Worm (Caenorhabditis elegans): ENCODE results near the gene ubc-22.

The ubc-22 gene

DNA sequence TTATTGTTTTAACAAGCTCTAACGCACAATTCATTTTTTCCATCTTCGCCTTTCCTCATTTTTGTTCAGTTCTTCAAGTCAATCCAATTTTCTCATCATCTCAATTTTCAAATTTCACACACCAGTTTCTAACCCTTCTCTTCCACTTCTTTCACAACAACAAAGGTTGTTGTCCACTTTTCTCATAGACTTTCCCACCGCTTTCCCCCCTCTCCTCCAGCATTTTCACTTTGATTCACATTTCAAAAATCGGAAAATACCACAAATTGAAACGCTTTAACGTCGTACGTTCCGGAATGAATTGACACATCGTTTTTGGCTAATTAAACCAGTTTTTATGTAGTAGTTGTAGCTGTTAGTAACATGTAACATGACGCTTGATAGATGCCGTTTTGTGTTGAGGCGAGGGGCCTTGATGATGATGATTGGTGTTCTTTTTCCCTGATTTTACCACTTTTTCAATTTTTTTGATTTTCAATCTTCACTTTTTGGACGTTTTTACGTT lies 21.3 kb upstream of the ubc-22 start:
- TF ChIP-seq dmd-9 (GFP tag; IDR thresholded peaks at IDR 0.05) (no peak), hmg-1.1 (GFP tag; IDR thresholded peaks at IDR 0.05) (no peak), lin-13 (GFP tag; optimal IDR thresholded peaks at IDR 0.05) (no peak), nhr-28 (tag; optimal IDR thresholded peaks at IDR 0.05) (peak; percentile 56), mdl-1 (tag; optimal IDR thresholded peaks at IDR 0.05) (no peak), skn-1 (tag; optimal IDR thresholded peaks at IDR 0.05) (no peak), ceh-44 (GFP tag; IDR thresholded peaks at IDR 0.05) (no peak), lin-15B (tag; optimal IDR thresholded peaks at IDR 0.05) (no peak), spr-3 (GFP tag; optimal IDR thresholded peaks at IDR 0.05) (no peak), ceh-28 (tag; optimal IDR thresholded peaks at IDR 0.05) (no peak), unc-62 (GFP tag; optimal IDR thresholded peaks at IDR 0.05 in 1 of 2) (peak in 1 of 2 experiments; percentile 64), unc-62 (tag; optimal IDR thresholded peaks at IDR 0.05) (no peak), daf-8 (GFP tag; IDR thresholded peaks at IDR 0.05) (no peak), attf-4 (tag; optimal IDR thresholded peaks at IDR 0.05) (no peak), nhr-102 (tag; optimal IDR thresholded peaks at IDR 0.05) (no peak), zfp-3 (GFP tag; conservative IDR thresholded peaks at IDR 0.05) (no peak)

DNA sequence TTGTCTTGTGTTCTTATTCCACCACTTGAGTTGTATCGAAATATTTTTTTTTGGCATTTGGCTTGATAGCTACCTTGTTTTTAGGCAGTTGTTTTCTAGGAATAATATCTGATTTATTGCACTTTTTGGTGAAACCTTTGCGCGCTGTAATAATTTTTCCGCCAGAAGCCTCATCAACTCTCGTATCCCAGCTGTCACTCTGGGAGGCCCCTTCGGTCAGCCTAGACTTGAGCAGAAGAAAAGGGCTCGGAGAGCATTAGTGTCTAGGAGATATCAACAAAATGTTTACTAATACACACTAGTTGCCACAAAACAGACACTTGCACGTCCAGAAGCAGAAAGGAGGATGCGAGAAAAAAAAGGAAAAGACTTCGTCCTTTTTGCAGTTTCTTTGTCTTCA lies 19.9 kb upstream of the ubc-22 start:
- TF ChIP-seq ZK546.5 (tag; optimal IDR thresholded peaks at IDR 0.05) = no peak
- TF ChIP-seq rbr-2 (tag; optimal IDR thresholded peaks at IDR 0.05) = no peak
- no peak for TF ChIP-seq mep-1 (tag; optimal IDR thresholded peaks at IDR 0.05)
- no peak for TF ChIP-seq ceh-28 (tag; optimal IDR thresholded peaks at IDR 0.05)
- no peak for TF ChIP-seq hlh-30 (tag; optimal IDR thresholded peaks at IDR 0.05; ENCODE audit: insufficient read depth)
- TF ChIP-seq nhr-48 (tag; optimal IDR thresholded peaks at IDR 0.05) = no peak
- TF ChIP-seq unc-62 (GFP tag; optimal IDR thresholded peaks at IDR 0.05 in 1 of 2) = peak in 1 of 2 experiments; percentile 54
- no peak for TF ChIP-seq unc-62 (tag; optimal IDR thresholded peaks at IDR 0.05)
- TF ChIP-seq daf-16 (GFP tag; optimal IDR thresholded peaks at IDR 0.05) = peak in 1 of 2 experiments; percentile 29
- TF ChIP-seq daf-16 (tag; optimal IDR thresholded peaks at IDR 0.05) = no peak
- TF ChIP-seq lir-3 (tag; optimal IDR thresholded peaks at IDR 0.05) = no peak

DNA sequence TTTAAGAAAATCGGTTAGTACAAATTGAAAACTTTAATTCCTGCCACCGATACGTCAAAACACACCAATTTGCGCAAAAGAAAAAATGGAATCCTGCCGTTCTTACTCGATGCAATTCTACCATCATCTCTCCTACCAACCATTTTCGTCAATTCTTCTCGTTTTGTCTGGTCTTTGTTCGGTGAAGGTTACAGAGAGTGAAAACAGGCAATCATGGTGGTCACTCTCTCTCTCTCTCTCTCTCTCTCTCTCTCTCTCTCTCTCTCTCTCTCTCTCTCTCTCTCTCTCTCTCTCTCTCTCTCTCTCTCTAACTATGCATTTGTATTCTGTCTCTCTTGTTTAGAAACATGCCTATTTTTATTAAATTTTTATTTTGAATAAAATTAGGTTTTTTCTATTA lies 13.2 kb upstream of the ubc-22 start:
- TF ChIP-seq nhr-25 (tag; optimal IDR thresholded peaks at IDR 0.05; ENCODE audit: borderline replicate concordance, insufficient read depth) (peak; percentile 58), tag-97 (GFP tag; IDR thresholded peaks at IDR 0.05) (no peak), madf-5 (GFP tag; IDR thresholded peaks at IDR 0.05) (no peak), unc-130 (GFP tag; optimal IDR thresholded peaks at IDR 0.05) (no peak), aha-1 (tag) (no peak), hlh-30 (tag; optimal IDR thresholded peaks at IDR 0.05; ENCODE audit: insufficient read depth) (no peak)

DNA sequence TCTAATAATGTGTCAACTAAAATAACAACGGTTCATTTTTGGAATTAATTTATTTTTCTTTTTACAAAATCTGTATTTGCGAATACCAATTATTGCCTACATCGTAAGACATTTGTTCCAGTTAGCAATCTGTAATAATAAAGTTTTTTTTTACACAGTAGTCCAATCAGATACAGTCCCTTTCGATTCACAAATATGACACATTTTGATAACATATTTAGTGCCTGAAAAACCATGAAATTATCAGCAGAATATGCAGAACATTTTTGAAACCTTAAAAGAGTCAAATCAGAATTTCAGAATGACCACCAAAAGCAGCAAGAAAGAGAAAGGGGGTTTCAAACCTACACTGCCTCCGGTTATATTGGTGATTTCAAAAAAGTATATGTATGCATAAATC lies 10.4 kb upstream of the ubc-22 start, which contains the start of gene C06E2.2:
Gene C06E2.2, plus strand, starts transcription at position 301 of the 400 bp plus-strand sequence.
- TF ChIP-seq daf-16 (GFP tag; optimal IDR thresholded peaks at IDR 0.05) = no peak
- TF ChIP-seq daf-16 (tag; optimal IDR thresholded peaks at IDR 0.05) = no peak
- TF ChIP-seq mes-2 (tag; optimal IDR thresholded peaks at IDR 0.05; ENCODE audit: poor library complexity, severe bottlenecking) = no peak
- no peak for TF ChIP-seq lin-13 (GFP tag; optimal IDR thresholded peaks at IDR 0.05)
- no peak for TF ChIP-seq nhr-28 (tag; optimal IDR thresholded peaks at IDR 0.05)
- TF ChIP-seq unc-62 (GFP tag; optimal IDR thresholded peaks at IDR 0.05 in 1 of 2) = peak in 1 of 2 experiments; percentile 88
- TF ChIP-seq unc-62 (tag; optimal IDR thresholded peaks at IDR 0.05) = no peak
- no peak for TF ChIP-seq dmd-9 (GFP tag; IDR thresholded peaks at IDR 0.05)

DNA sequence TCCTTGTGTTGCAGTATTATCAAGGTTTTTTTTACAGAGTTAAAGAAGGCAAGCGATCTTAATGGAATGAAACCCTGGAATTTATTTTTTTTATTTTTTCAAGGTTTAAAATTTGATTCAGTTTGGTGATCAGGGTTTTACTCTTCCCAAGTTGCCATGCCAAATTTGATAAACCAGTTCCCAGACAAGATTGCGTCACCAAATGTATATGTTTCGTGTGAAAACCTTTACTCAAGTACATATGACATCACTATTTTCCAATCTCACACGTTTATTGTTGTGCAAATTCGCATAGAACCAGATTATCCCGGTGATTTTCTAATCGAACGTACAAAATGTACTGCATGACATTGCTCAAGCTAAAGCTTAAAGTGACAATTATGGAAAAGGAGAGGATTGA lies 9.7 kb upstream of the ubc-22 start:
- TF ChIP-seq vab-7 (GFP tag; IDR thresholded peaks at IDR 0.05) = no peak
- TF ChIP-seq daf-12 (tag; optimal IDR thresholded peaks at IDR 0.05) = no peak
- no peak for TF ChIP-seq unc-130 (GFP tag; optimal IDR thresholded peaks at IDR 0.05)
- TF ChIP-seq ztf-11 (tag; optimal IDR thresholded peaks at IDR 0.05) = no peak
- TF ChIP-seq T26A8.4 (GFP tag; IDR thresholded peaks at IDR 0.05) = no peak
- no peak for TF ChIP-seq mes-2 (tag; optimal IDR thresholded peaks at IDR 0.05; ENCODE audit: poor library complexity, severe bottlenecking)
- no peak for TF ChIP-seq lin-29 (GFP tag; IDR thresholded peaks at IDR 0.05)
- no peak for TF ChIP-seq F49E8.2 (tag; optimal IDR thresholded peaks at IDR 0.05; ENCODE audit: borderline replicate concordance)
- TF ChIP-seq jun-1 (tag; optimal IDR thresholded peaks at IDR 0.05) = no peak
- no peak for TF ChIP-seq F44E2.7 (GFP tag; IDR thresholded peaks at IDR 0.05)
- TF ChIP-seq nhr-6 (tag; optimal IDR thresholded peaks at IDR 0.05) = no peak
- no peak for TF ChIP-seq spr-1 (tag; optimal IDR thresholded peaks at IDR 0.05)
- TF ChIP-seq zip-11 (GFP tag; IDR thresholded peaks at IDR 0.05) = no peak
- TF ChIP-seq zfp-2 (tag; optimal IDR thresholded peaks at IDR 0.05) = no peak
- no peak for TF ChIP-seq nhr-25 (tag; optimal IDR thresholded peaks at IDR 0.05; ENCODE audit: borderline replicate concordance, insufficient read depth)
- TF ChIP-seq arid-1 (GFP tag; conservative IDR thresholded peaks at IDR 0.05) = no peak
- no peak for TF ChIP-seq zag-1 (tag; optimal IDR thresholded peaks at IDR 0.05)
- TF ChIP-seq ceh-20 (GFP tag; IDR thresholded peaks at IDR 0.05) = no peak
